Fruit fly (Drosophila melanogaster) whole organism, prepupa: ENCODE measurements around the gene CG32755.

Experiments used
- Blimp-1 ChIP-seq: fragments of 200-800 bp; sonication (Bioruptor generic); optimal IDR thresholded peaks from 3 replicates; lab custom pipeline; 2017; ENCODE audit warnings: missing biosample characterization, missing genetic modification characterization, mild to moderate bottlenecking, moderate library complexity, missing genetic modification reagents
- CG10669 ChIP-seq: fragments of 200-800 bp; sonication (Bioruptor generic); optimal IDR thresholded peaks from 3 replicates; lab custom pipeline; 2018; ENCODE audit warnings: missing biosample characterization, mild to moderate bottlenecking, missing genetic modification characterization, moderate library complexity
- CG11294 ChIP-seq: fragments of 200-800 bp; sonication (Bioruptor generic); IDR thresholded peaks from 2 replicates; pipeline ENCODE4 v1.3.6; 2022; ENCODE audit warnings: missing biosample characterization, missing genetic modification characterization
- CG11762 ChIP-seq: fragments of 200-800 bp; sonication (Bioruptor generic); optimal IDR thresholded peaks from 3 replicates; lab custom pipeline; 2016; ENCODE audit warnings: missing biosample characterization, missing genetic modification characterization; ENCODE audit not compliant: insufficient read depth
- CG11902 ChIP-seq: fragments of 200-800 bp; sonication (Bioruptor generic); optimal IDR thresholded peaks from 3 replicates; lab custom pipeline; 2016; ENCODE audit warnings: missing biosample characterization, missing genetic modification characterization
- CG1621 ChIP-seq: fragments of 200-800 bp; sonication (Bioruptor generic); optimal IDR thresholded peaks from 3 replicates; lab custom pipeline; 2018; ENCODE audit warnings: missing biosample characterization, mild to moderate bottlenecking, missing genetic modification characterization
- CG3032 ChIP-seq: fragments of 200-800 bp; optimal IDR thresholded peaks from 2 replicates; lab custom pipeline; 2019; ENCODE audit warnings: missing biosample characterization, mild to moderate bottlenecking, missing genetic modification characterization, moderate library complexity
- CG31627 ChIP-seq: fragments of 200-800 bp; sonication (Bioruptor generic); optimal IDR thresholded peaks from 3 replicates; lab custom pipeline; 2016; ENCODE audit warnings: missing biosample characterization, missing genetic modification characterization
- CG32006 ChIP-seq: fragments of 200-800 bp; sonication (Bioruptor generic); optimal IDR thresholded peaks from 3 replicates; lab custom pipeline; 2017; ENCODE audit warnings: missing biosample characterization, mild to moderate bottlenecking, missing genetic modification characterization
- CG34406 ChIP-seq: fragments of 200-800 bp; sonication (Bioruptor generic); optimal IDR thresholded peaks from 3 replicates; lab custom pipeline; 2016; ENCODE audit warnings: missing biosample characterization, missing genetic modification characterization
- CG3919 ChIP-seq: fragments of 200-800 bp; sonication (Bioruptor generic); optimal IDR thresholded peaks from 3 replicates; lab custom pipeline; 2016; ENCODE audit warnings: missing biosample characterization, missing genetic modification characterization
- CG4318 ChIP-seq: fragments of 200-800 bp; sonication (Bioruptor generic); optimal IDR thresholded peaks from 3 replicates; lab custom pipeline; 2017; ENCODE audit warnings: missing biosample characterization, mild to moderate bottlenecking, missing genetic modification characterization
- CG6163 ChIP-seq: fragments of 200-800 bp; sonication (Bioruptor generic); IDR thresholded peaks from 3 replicates; pipeline ENCODE4 v1.3.6; 2022; ENCODE audit warnings: missing biosample characterization, missing genetic modification characterization
- CG6276 ChIP-seq: fragments of 200-800 bp; sonication (Bioruptor generic); optimal IDR thresholded peaks from 2 replicates; lab custom pipeline; 2017; ENCODE audit warnings: missing biosample characterization, mild to moderate bottlenecking, missing genetic modification characterization
- CG6792 ChIP-seq: fragments of 200-800 bp; sonication (Bioruptor generic); optimal IDR thresholded peaks from 3 replicates; lab custom pipeline; 2016; ENCODE audit warnings: missing biosample characterization, missing genetic modification characterization
- CG6808 ChIP-seq: fragments of 200-800 bp; sonication (Bioruptor generic); optimal IDR thresholded peaks from 3 replicates; lab custom pipeline; 2017; ENCODE audit warnings: missing biosample characterization, missing genetic modification characterization, mild to moderate bottlenecking, moderate library complexity, missing genetic modification reagents
- CG6854 ChIP-seq: fragments of 200-800 bp; sonication (Bioruptor generic); optimal IDR thresholded peaks from 2 replicates; lab custom pipeline; 2017; ENCODE audit warnings: missing biosample characterization, mild to moderate bottlenecking, missing genetic modification characterization
- CG7368 ChIP-seq: fragments of 200-800 bp; sonication (Bioruptor generic); optimal IDR thresholded peaks from 3 replicates; lab custom pipeline; 2016; ENCODE audit warnings: missing biosample characterization, missing genetic modification characterization
- CG8119 ChIP-seq: fragments of 200-800 bp; sonication (Bioruptor generic); IDR thresholded peaks from 3 replicates; pipeline ENCODE4 v1.3.6; 2022; ENCODE audit warnings: missing biosample characterization, missing genetic modification characterization
- CG8319 ChIP-seq: fragments of 200-800 bp; sonication (Bioruptor generic); optimal IDR thresholded peaks from 3 replicates; lab custom pipeline; 2016; ENCODE audit warnings: missing biosample characterization, missing genetic modification characterization
- CG8632 ChIP-seq: fragments of 200-800 bp; sonication (Bioruptor generic); optimal IDR thresholded peaks from 3 replicates; lab custom pipeline; 2016; ENCODE audit warnings: missing biosample characterization, missing genetic modification characterization
- CG9139 ChIP-seq: fragments of 200-800 bp; sonication (Bioruptor generic); optimal IDR thresholded peaks from 3 replicates; lab custom pipeline; 2017; ENCODE audit warnings: missing biosample characterization, mild to moderate bottlenecking, missing genetic modification characterization
- Eip75B ChIP-seq: fragments of 200-800 bp; sonication (Bioruptor generic); optimal IDR thresholded peaks from 3 replicates; lab custom pipeline; 2016; ENCODE audit warnings: missing biosample characterization, missing genetic modification characterization
- Eip78C ChIP-seq: fragments of 200-800 bp; sonication (Bioruptor generic); peaks from one replicate; lab custom pipeline; 2016; ENCODE audit warnings: missing biosample characterization, missing genetic modification characterization
- Eip93F ChIP-seq: fragments of 200-800 bp; sonication (Bioruptor generic); optimal IDR thresholded peaks from 2 replicates; lab custom pipeline; 2016; ENCODE audit warnings: missing biosample characterization, mild to moderate bottlenecking, missing genetic modification characterization
- Ets21C ChIP-seq: fragments of 200-800 bp; sonication (Bioruptor generic); optimal IDR thresholded peaks from 3 replicates; lab custom pipeline; 2016; ENCODE audit warnings: missing biosample characterization, missing genetic modification characterization
- Ets96B ChIP-seq: fragments of 200-800 bp; optimal IDR thresholded peaks from 2 replicates; lab custom pipeline; 2019; ENCODE audit warnings: missing biosample characterization, mild to moderate bottlenecking, missing genetic modification characterization, moderate library complexity
- Gug ChIP-seq: fragments of 200-800 bp; sonication (Bioruptor generic); IDR thresholded peaks from 2 replicates; pipeline ENCODE4 v1.3.6; 2022; ENCODE audit warnings: missing biosample characterization, missing genetic modification characterization
- Hr38 ChIP-seq: sonication (Bioruptor generic); optimal IDR thresholded peaks from 2 replicates; lab custom pipeline; 2016; ENCODE audit warnings: missing biosample characterization, missing genetic modification characterization
- Hr39 ChIP-seq: fragments of 200-800 bp; sonication (Bioruptor generic); optimal IDR thresholded peaks from 2 replicates; lab custom pipeline; 2016; ENCODE audit warnings: missing biosample characterization, missing genetic modification characterization
- Hr4 ChIP-seq: fragments of 200-800 bp; sonication (Bioruptor generic); optimal IDR thresholded peaks from 3 replicates; lab custom pipeline; 2016; ENCODE audit warnings: missing biosample characterization, missing genetic modification characterization
- Lpt ChIP-seq: fragments of 200-800 bp; sonication (Bioruptor generic); optimal IDR thresholded peaks from 3 replicates; lab custom pipeline; 2016; ENCODE audit warnings: missing biosample characterization, missing genetic modification characterization
- Met ChIP-seq: fragments of 200-800 bp; sonication (Bioruptor generic); optimal IDR thresholded peaks from 3 replicates; lab custom pipeline; 2016; ENCODE audit warnings: missing biosample characterization, missing genetic modification characterization
- Sox102F ChIP-seq: fragments of 200-800 bp; sonication (Bioruptor generic); optimal IDR thresholded peaks from 2 replicates; lab custom pipeline; 2016; ENCODE audit warnings: missing biosample characterization, mild to moderate bottlenecking, missing genetic modification characterization
- Sox14 ChIP-seq: fragments of 200-800 bp; sonication (Bioruptor generic); optimal IDR thresholded peaks from 3 replicates; lab custom pipeline; 2016; ENCODE audit warnings: missing biosample characterization, missing genetic modification characterization
- Sox15 ChIP-seq: fragments of 200-800 bp; sonication (Bioruptor generic); optimal IDR thresholded peaks from 3 replicates; lab custom pipeline; 2016; ENCODE audit warnings: missing biosample characterization, missing genetic modification characterization
- acj6 ChIP-seq: fragments of 200-800 bp; sonication (Bioruptor generic); optimal IDR thresholded peaks from 3 replicates; lab custom pipeline; 2016; ENCODE audit warnings: missing biosample characterization, missing genetic modification characterization
- cyc ChIP-seq: fragments of 200-800 bp; sonication (Bioruptor generic); optimal IDR thresholded peaks from 3 replicates; lab custom pipeline; 2016; ENCODE audit warnings: missing biosample characterization, missing genetic modification characterization
- dac ChIP-seq: fragments of 200-800 bp; sonication (Bioruptor generic); optimal IDR thresholded peaks from 2 replicates; lab custom pipeline; 2017; ENCODE audit warnings: missing biosample characterization, mild to moderate bottlenecking, missing genetic modification characterization
- dsx ChIP-seq: fragments of 200-800 bp; optimal IDR thresholded peaks from 3 replicates; lab custom pipeline; 2019; ENCODE audit warnings: missing biosample characterization, mild to moderate bottlenecking, missing genetic modification characterization, moderate library complexity; ENCODE audit not compliant: poor library complexity, severe bottlenecking
- eg ChIP-seq: fragments of 200-800 bp; sonication (Bioruptor generic); IDR thresholded peaks from 3 replicates; pipeline ENCODE4 v1.3.6; 2022; ENCODE audit warnings: missing biosample characterization, missing genetic modification characterization
- fd59A ChIP-seq: fragments of 200-800 bp; sonication (Bioruptor generic); optimal IDR thresholded peaks from 2 replicates; lab custom pipeline; 2017; ENCODE audit warnings: missing biosample characterization, mild to moderate bottlenecking, missing genetic modification characterization, missing genetic modification reagents
- fd85E ChIP-seq: fragments of 200-800 bp; sonication (Bioruptor generic); optimal IDR thresholded peaks from 3 replicates; lab custom pipeline; 2016; ENCODE audit warnings: missing biosample characterization, missing genetic modification characterization
- fkh ChIP-seq: fragments of 200-800 bp; sonication (Bioruptor generic); optimal IDR thresholded peaks from 3 replicates; lab custom pipeline; 2017; ENCODE audit warnings: missing biosample characterization, mild to moderate bottlenecking, missing genetic modification characterization, moderate library complexity
- lz ChIP-seq: fragments of 200-800 bp; sonication (Bioruptor generic); optimal IDR thresholded peaks from 3 replicates; lab custom pipeline; 2016; ENCODE audit warnings: missing biosample characterization, missing genetic modification characterization
- net ChIP-seq: fragments of 200-800 bp; sonication (Bioruptor generic); optimal IDR thresholded peaks from 3 replicates; lab custom pipeline; 2016; ENCODE audit warnings: missing biosample characterization, missing genetic modification characterization
- pdm3 ChIP-seq: fragments of 200-800 bp; sonication (Bioruptor generic); optimal IDR thresholded peaks from 3 replicates; lab custom pipeline; 2016; ENCODE audit warnings: missing biosample characterization, missing genetic modification characterization
- salr ChIP-seq, 2 experiments: fragments of 200-800 bp; sonication (Bioruptor generic); optimal IDR thresholded peaks; 3 replicates each; lab custom pipeline; 2016 to 2018; ENCODE audit warnings: missing biosample characterization in 2 of 2, missing genetic modification characterization in 2 of 2, mild to moderate bottlenecking in 1 of 2
- ss ChIP-seq, 2 experiments: fragments of 200-800 bp; sonication (Bioruptor generic); optimal IDR thresholded peaks; 2 replicates in 1 of 2; 3 replicates in 1 of 2; lab custom pipeline; 2017 to 2018; ENCODE audit warnings: mild to moderate bottlenecking in 2 of 2, missing biosample characterization in 2 of 2, missing genetic modification characterization in 2 of 2, moderate library complexity in 1 of 2
- svp ChIP-seq: fragments of 200-800 bp; sonication (Bioruptor generic); peaks from one replicate; lab custom pipeline; 2016; ENCODE audit warnings: missing biosample characterization, missing genetic modification characterization
- topi ChIP-seq: fragments of 200-800 bp; sonication (Bioruptor generic); optimal IDR thresholded peaks from 3 replicates; lab custom pipeline; 2016; ENCODE audit warnings: missing biosample characterization, missing genetic modification characterization
- vri ChIP-seq: fragments of 200-800 bp; sonication (Bioruptor generic); optimal IDR thresholded peaks from 3 replicates; lab custom pipeline; 2016; ENCODE audit warnings: missing biosample characterization, mild to moderate bottlenecking, missing genetic modification characterization

The CG32755 gene

DNA sequence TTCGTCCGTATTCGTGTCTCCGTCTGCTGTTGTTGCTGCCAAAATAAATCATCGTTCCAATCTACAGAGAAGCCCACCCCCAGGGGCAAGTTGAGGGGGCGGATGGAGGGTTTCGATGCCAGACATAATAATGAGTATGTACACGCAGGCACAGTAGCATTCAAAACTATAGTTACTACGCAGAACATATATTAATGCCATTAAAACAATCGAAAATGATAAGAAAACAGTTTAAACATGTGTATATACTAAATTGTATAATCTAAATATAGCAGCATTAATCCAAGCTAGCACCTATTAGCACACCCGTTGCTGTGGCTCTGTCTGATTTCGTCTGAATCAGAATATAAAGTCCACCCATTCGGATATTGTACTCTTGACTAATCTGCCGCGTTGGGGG, 30.8 kb downstream of the CG32755 start:
- TF ChIP-seq Eip93F: peak; percentile 77
- TF ChIP-seq CG31627 (GFP tag; lab: Kevin White, UChicago): peak; percentile 86
- peak; percentile 72 for TF ChIP-seq CG11294 (GFP tag; lab: Robert Waterston, UW)
- peak; percentile 63 for TF ChIP-seq CG8119
- TF ChIP-seq lz (GFP tag; lab: Kevin White, UChicago): peak; percentile 88
- peak; percentile 90 for TF ChIP-seq Met (GFP tag; lab: Kevin White, UChicago)
- peak; percentile 65 to 75 for TF ChIP-seq ss (GFP tag; optimal IDR thresholded peaks at IDR 0.05; lab: Kevin White, UChicago)
- peak; percentile 56 for TF ChIP-seq Ets96B (tag; lab: Kevin White, UChicago)
- TF ChIP-seq net: peak; percentile 79
- TF ChIP-seq CG7368 (GFP tag; lab: Kevin White, UChicago): peak; percentile 75
- TF ChIP-seq CG6163 (GFP tag; lab: Robert Waterston, UW): peak; percentile 85
- peak; percentile 97 for TF ChIP-seq svp (GFP tag; lab: Kevin White, UChicago)
- TF ChIP-seq Ets21C: peak; percentile 70
- peak; percentile 77 for TF ChIP-seq acj6 (GFP tag; lab: Kevin White, UChicago)
- no peak for TF ChIP-seq Hr38 (GFP tag; lab: Kevin White, UChicago)
- peak; percentile 79 for TF ChIP-seq pdm3
- TF ChIP-seq Eip75B: peak; percentile 79
- TF ChIP-seq Sox102F: peak; percentile 85
- peak; percentile 81 for TF ChIP-seq CG6854 (GFP tag; lab: Kevin White, UChicago)
- TF ChIP-seq CG6276 (GFP tag; lab: Kevin White, UChicago): peak; percentile 42
- TF ChIP-seq fkh (GFP tag; lab: Kevin White, UChicago): peak; percentile 21
- TF ChIP-seq topi (GFP tag; lab: Kevin White, UChicago): peak; percentile 91
- peak; percentile 82 for TF ChIP-seq CG3919
- peak; percentile 72 for TF ChIP-seq CG11902
- TF ChIP-seq CG32006 (GFP tag; lab: Kevin White, UChicago): peak; percentile 65
- peak; percentile 52 to 59 for TF ChIP-seq salr (GFP tag; optimal IDR thresholded peaks at IDR 0.05; lab: Kevin White, UChicago)
- TF ChIP-seq CG8632 (GFP tag; lab: Kevin White, UChicago): peak; percentile 77
- TF ChIP-seq fd59A (GFP tag; lab: Kevin White, UChicago): peak; percentile 48
- peak; percentile 86 for TF ChIP-seq CG6792 (GFP tag; lab: Kevin White, UChicago)
- peak; percentile 60 for TF ChIP-seq CG6808
- peak; percentile 83 for TF ChIP-seq Sox14 (GFP tag; lab: Kevin White, UChicago)
- TF ChIP-seq Blimp-1 (GFP tag; lab: Kevin White, UChicago): peak; percentile 68
- peak; percentile 16 for TF ChIP-seq CG4318 (GFP tag; lab: Kevin White, UChicago)
- TF ChIP-seq CG3032 (tag; lab: Kevin White, UChicago): peak; percentile 65
- peak; percentile 58 for TF ChIP-seq Hr4
- peak; percentile 47 for TF ChIP-seq Lpt (GFP tag; lab: Kevin White, UChicago)
- TF ChIP-seq CG8319 (GFP tag; lab: Kevin White, UChicago): peak; percentile 80
- peak; percentile 20 for TF ChIP-seq dac (GFP tag; lab: Kevin White, UChicago)
- TF ChIP-seq Eip78C: peak; percentile 95
- TF ChIP-seq cyc: peak; percentile 84
- peak; percentile 71 for TF ChIP-seq Gug (GFP tag; lab: Robert Waterston, UW)
- TF ChIP-seq CG9139: peak; percentile 46
- peak; percentile 69 for TF ChIP-seq CG1621 (tag; lab: Kevin White, UChicago)
- TF ChIP-seq fd85E: peak; percentile 29
- peak; percentile 70 for TF ChIP-seq CG10669 (GFP tag; lab: Kevin White, UChicago)
- TF ChIP-seq CG34406 (GFP tag; lab: Kevin White, UChicago): peak; percentile 77
- peak; percentile 62 for TF ChIP-seq dsx (GFP tag; lab: Kevin White, UChicago)
- TF ChIP-seq Hr39 (GFP tag; lab: Kevin White, UChicago): peak; percentile 84
- TF ChIP-seq Sox15 (GFP tag; lab: Kevin White, UChicago): peak; percentile 68
- peak; percentile 69 for TF ChIP-seq CG11762
- TF ChIP-seq eg (GFP tag; lab: Robert Waterston, UW): peak; percentile 80
- TF ChIP-seq vri (GFP tag; lab: Kevin White, UChicago): peak; percentile 83
